Fruit fly (Drosophila melanogaster): ENCODE measurements around the gene plh.

plh gene

DNA sequence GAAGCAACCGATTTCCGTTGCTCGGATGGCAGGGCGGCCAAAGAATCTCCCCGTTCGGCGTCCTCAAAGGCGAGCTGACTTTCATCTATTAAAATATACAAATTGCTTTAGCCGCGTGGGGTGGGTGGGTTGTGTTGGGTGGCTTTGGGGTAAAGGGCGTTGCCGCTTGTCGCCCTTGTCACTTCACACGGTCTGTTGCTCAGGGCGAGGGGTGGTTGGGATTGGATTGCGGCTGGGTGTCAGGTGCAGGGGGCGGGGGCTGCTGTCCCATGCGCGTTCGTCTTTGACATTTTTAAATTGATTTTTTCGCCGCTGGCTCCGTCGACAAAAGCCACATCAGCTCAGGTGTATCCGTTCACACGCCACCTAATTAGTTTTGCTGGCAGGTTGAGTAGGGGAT is 21.5 kb upstream of the plh start:
- TF ChIP-seq ato (GFP tag; IDR thresholded peaks at IDR 0.05; ENCODE audit: partially characterized antibody), result no peak
- TF ChIP-seq CG9932 (GFP tag; IDR thresholded peaks at IDR 0.05), result 0 out of 2 replicates have a peak, but pooled peaks have one; percentile 3
- TF ChIP-seq H15 (GFP tag; IDR thresholded peaks at IDR 0.05), result 0 out of 3 replicates have a peak, but pooled peaks have one; percentile 17
- no peak for TF ChIP-seq Tbp (GFP tag; optimal IDR thresholded peaks at IDR 0.05)
- peak; percentile 42 for TF ChIP-seq kni (GFP tag; optimal IDR thresholded peaks at IDR 0.05)
- no peak for TF ChIP-seq CG10431 (GFP tag; optimal IDR thresholded peaks at IDR 0.05)
- 0 out of 2 replicates have a peak, but pooled peaks have one; percentile 13 for TF ChIP-seq ssp (GFP tag; IDR thresholded peaks at IDR 0.05)
- 0 out of 2 replicates have a peak, but pooled peaks have one; percentile 28 for TF ChIP-seq seq (GFP tag; IDR thresholded peaks at IDR 0.05)
- no peak for TF ChIP-seq CG11723 (GFP tag; optimal IDR thresholded peaks at IDR 0.05)
- TF ChIP-seq CG13123 (GFP tag; optimal IDR thresholded peaks at IDR 0.05), result no peak
- TF ChIP-seq Dip2 (GFP tag; IDR thresholded peaks at IDR 0.05), result no peak
- TF ChIP-seq gt (GFP tag; IDR thresholded peaks at IDR 0.05), result no peak
- peak; percentile 56 for TF ChIP-seq CG10543 (GFP tag; optimal IDR thresholded peaks at IDR 0.05)
- TF ChIP-seq CG2129 (GFP tag; IDR thresholded peaks at IDR 0.05; ENCODE audit: partially characterized antibody), result no peak
- no peak for TF ChIP-seq CG12299 (tag; optimal IDR thresholded peaks at IDR 0.05)
- TF ChIP-seq Adf1 (GFP tag; IDR thresholded peaks at IDR 0.05), result peak; percentile 13; the same call in 1 of the 2 replicates
- TF ChIP-seq CG11085 (GFP tag; IDR thresholded peaks at IDR 0.05), result no peak
- TF ChIP-seq MESR4 (GFP tag; optimal IDR thresholded peaks at IDR 0.05), result no peak
- peak; percentile 1 for TF ChIP-seq run (tag; optimal IDR thresholded peaks at IDR 0.05)
- TF ChIP-seq so (GFP tag; IDR thresholded peaks at IDR 0.05), result peak; percentile 45; the same call in 2 of the 3 replicates
- TF ChIP-seq odd (GFP tag; optimal IDR thresholded peaks at IDR 0.05), result no peak
- peak; percentile 24; the same call in 1 of the 2 replicates for TF ChIP-seq onecut (GFP tag; IDR thresholded peaks at IDR 0.05)
- TF ChIP-seq ash1 (GFP tag; optimal IDR thresholded peaks at IDR 0.05), result peak; percentile 23
- no peak for TF ChIP-seq Neu2 (GFP tag; optimal IDR thresholded peaks at IDR 0.05; ENCODE audit: borderline replicate concordance)
- TF ChIP-seq CG18011 (GFP tag; optimal IDR thresholded peaks at IDR 0.05), result no peak
- TF ChIP-seq Rfx (GFP tag; IDR thresholded peaks at IDR 0.05), result 0 out of 2 replicates have a peak, but pooled peaks have one; percentile 10
- no peak; the same call in 1 of the 2 replicates for TF ChIP-seq chm (GFP tag; IDR thresholded peaks at IDR 0.05)
- TF ChIP-seq ranshi (GFP tag; IDR thresholded peaks at IDR 0.05), result peak; percentile 15; the same call in 1 of the 2 replicates
- peak; percentile 62; the same call in 1 of the 2 replicates for TF ChIP-seq Awh (GFP tag; IDR thresholded peaks at IDR 0.05)
- no peak for TF ChIP-seq CG30020 (tag; optimal IDR thresholded peaks at IDR 0.05)
- peak; percentile 12 for TF ChIP-seq Ets65A (GFP tag)
- 0 out of 4 replicates have a peak, but pooled peaks have one; percentile 16 for TF ChIP-seq chinmo (GFP tag; IDR thresholded peaks at IDR 0.05; ENCODE audit: partially characterized antibody)
- TF ChIP-seq Dll (GFP tag; IDR thresholded peaks at IDR 0.05; ENCODE audit: partially characterized antibody), result 0 out of 4 replicates have a peak, but pooled peaks have one; percentile 16
- TF ChIP-seq crol (GFP tag; IDR thresholded peaks at IDR 0.05), result peak; percentile 81
- TF ChIP-seq CG13287 (GFP tag; IDR thresholded peaks at IDR 0.05; ENCODE audit: partially characterized antibody), result no peak
- TF ChIP-seq gsb (GFP tag; IDR thresholded peaks at IDR 0.05), result peak; percentile 8; the same call in 1 of the 2 replicates
- TF ChIP-seq Myb (GFP tag; optimal IDR thresholded peaks at IDR 0.05), result no peak
- TF ChIP-seq CG32532 (GFP tag; IDR thresholded peaks at IDR 0.05), result peak; percentile 8; the same call in 1 of the 2 replicates
- 0 out of 3 replicates have a peak, but pooled peaks have one; percentile 20 for TF ChIP-seq ken (GFP tag; IDR thresholded peaks at IDR 0.05)
- TF ChIP-seq CG2889 (GFP tag; IDR thresholded peaks at IDR 0.05), result no peak
- TF ChIP-seq Jarid2 (GFP tag; optimal IDR thresholded peaks at IDR 0.05), result peak; percentile 20
- no peak for TF ChIP-seq CG3065 (GFP tag; optimal IDR thresholded peaks at IDR 0.05)
- no peak for TF ChIP-seq ind (GFP tag; optimal IDR thresholded peaks at IDR 0.05)
- TF ChIP-seq CG14050 (GFP tag; IDR thresholded peaks at IDR 0.05), result no peak
- no peak for TF ChIP-seq HHEX (GFP tag; optimal IDR thresholded peaks at IDR 0.05)
- TF ChIP-seq CG10565 (GFP tag; optimal IDR thresholded peaks at IDR 0.05), result no peak
- peak; percentile 17 for TF ChIP-seq CG18599 (GFP tag; optimal IDR thresholded peaks at IDR 0.05)
- TF ChIP-seq sug (tag; optimal IDR thresholded peaks at IDR 0.05), result no peak
- TF ChIP-seq CG2116 (GFP tag; optimal IDR thresholded peaks at IDR 0.05), result no peak
- no peak for TF ChIP-seq CG4820 (GFP tag; optimal IDR thresholded peaks at IDR 0.05)
